Worm (Caenorhabditis elegans) whole organism, L1 larva: ENCODE results near the gene msp-38.

Source experiments
- C16A3.4 ChIP-seq: fragments of 150-350 bp; optimal IDR thresholded peaks from 2 replicates; lab custom pipeline; 2014; ENCODE audit warnings: missing biosample characterization, missing genetic modification characterization
- fos-1 ChIP-seq: fragments of 150-350 bp; optimal IDR thresholded peaks from 2 replicates; lab custom pipeline; 2014; ENCODE audit warnings: missing biosample characterization, missing genetic modification characterization
- pqm-1 ChIP-seq: sonication (generic microtip); optimal IDR thresholded peaks from 3 replicates; lab custom pipeline; 2017; ENCODE audit warnings: missing biosample characterization, missing genetic modification characterization
- unc-130 ChIP-seq: fragments of 150-350 bp; optimal IDR thresholded peaks from 2 replicates; lab custom pipeline; 2017; ENCODE audit warnings: missing biosample characterization, missing genetic modification characterization, inconsistent platforms

ce11 chrIV:10144487-10144886 lies 947 bp upstream of the msp-38 start:
- TF ChIP-seq C16A3.4 (no peak), fos-1 (tag; lab: Kevin White, UChicago) (no peak), pqm-1 (tag; lab: Kevin White, UChicago) (no peak), unc-130 (tag; lab: Kevin White, UChicago) (no peak)
